Worm (Caenorhabditis elegans): ENCODE results near the gene srh-296.

DNA sequence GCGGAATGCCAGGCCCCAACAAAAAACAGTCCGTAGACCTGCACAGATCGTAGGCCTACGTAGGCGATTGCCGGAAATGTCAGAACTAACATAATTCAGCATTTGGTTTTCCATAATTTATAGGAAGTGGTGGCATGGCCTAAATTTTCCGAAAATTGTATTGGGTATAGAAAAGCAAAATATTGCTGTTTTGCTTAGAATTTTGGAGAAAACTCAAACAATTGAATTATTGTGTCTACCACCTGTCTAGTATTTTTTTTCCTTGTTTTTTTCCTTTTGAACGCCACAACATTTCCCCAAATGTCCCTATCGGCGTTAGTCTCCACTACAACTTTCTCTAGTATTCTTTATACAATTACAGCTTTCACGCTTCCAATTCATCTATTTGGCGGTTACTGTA lies 42.9 kb upstream of the srh-296 start, which contains the start of gene srh-284:
- TF ChIP-seq fkh-4 (tag; optimal IDR thresholded peaks at IDR 0.05; ENCODE audit: borderline replicate concordance) (no peak), lin-15B (tag; optimal IDR thresholded peaks at IDR 0.05) (no peak), pqm-1 (tag; optimal IDR thresholded peaks at IDR 0.05) (no peak), alr-1 (tag; optimal IDR thresholded peaks at IDR 0.05; ENCODE audit: borderline replicate concordance) (no peak), mep-1 (tag; optimal IDR thresholded peaks at IDR 0.05) (no peak)
